Fruit fly (Drosophila melanogaster) Kc167 (cell line): ENCODE results near the gene CG16781.

Experiments used
- h ChIP-seq: fragments of >200 bp; optimal IDR thresholded peaks from 3 replicates; lab custom pipeline; 2018; ENCODE audit warnings: missing external identifiers
- insv ChIP-seq: fragments of >200 bp; optimal IDR thresholded peaks from 3 replicates; lab custom pipeline; 2018; ENCODE audit warnings: missing external identifiers
- psq ChIP-seq: fragments of >200 bp; optimal IDR thresholded peaks from 2 replicates; lab custom pipeline; 2017; ENCODE audit warnings: missing external identifiers
- ttk ChIP-seq: sonication (Bioruptor generic); optimal IDR thresholded peaks from 2 replicates; lab custom pipeline; 2017; ENCODE audit warnings: missing external identifiers

- no peak for TF ChIP-seq ttk (lab: Kevin White, UChicago)
- TF ChIP-seq psq: no peak
- no peak for TF ChIP-seq h
- no peak for TF ChIP-seq insv (lab: Kevin White, UChicago)
Measured at dm6 chrX:3432928-3433327, 30.9 kb downstream of the CG16781 start.
